Worm (Caenorhabditis elegans) whole organism, L3 larva: ENCODE data around the gene F12A10.8.

Experiments used
- R02D3.7 ChIP-seq: fragments of 150-350 bp; optimal IDR thresholded peaks from 2 replicates; lab custom pipeline; 2014; ENCODE audit warnings: missing biosample characterization, missing genetic modification characterization
- ceh-28 ChIP-seq: fragments of 150-350 bp; optimal IDR thresholded peaks from 2 replicates; lab custom pipeline; 2014; ENCODE audit warnings: missing biosample characterization, missing genetic modification reagents, missing genetic modification characterization
- ceh-9 ChIP-seq: sonication (generic microtip); optimal IDR thresholded peaks from 2 replicates; lab custom pipeline; 2018; ENCODE audit warnings: missing biosample characterization, missing genetic modification characterization
- egl-5 ChIP-seq: fragments of 150-350 bp; optimal IDR thresholded peaks from 2 replicates; lab custom pipeline; 2017; ENCODE audit warnings: missing biosample characterization, missing genetic modification reagents, missing genetic modification characterization, inconsistent platforms
- mdl-1 ChIP-seq: fragments of 150-350 bp; optimal IDR thresholded peaks from 2 replicates; lab custom pipeline; 2014; ENCODE audit warnings: missing biosample characterization, missing genetic modification characterization
- nfya-1 ChIP-seq: sonication (generic microtip); optimal IDR thresholded peaks from 2 replicates; lab custom pipeline; 2017; ENCODE audit warnings: missing genetic modification characterization, mild to moderate bottlenecking, missing compliant biosample characterization, antibody characterized with exemption, moderate library complexity; ENCODE audit not compliant: insufficient read depth
- nhr-77 ChIP-seq: fragments of 150-350 bp; optimal IDR thresholded peaks from 2 replicates; lab custom pipeline; 2014; ENCODE audit warnings: missing biosample characterization, missing genetic modification characterization
- snpc-4 ChIP-seq: fragments of 150-350 bp; optimal IDR thresholded peaks from 2 replicates; lab custom pipeline; 2014; ENCODE audit warnings: missing biosample characterization, missing genetic modification characterization
- tbx-2 ChIP-seq: sonication (generic microtip); optimal IDR thresholded peaks from 2 replicates; lab custom pipeline; 2016; ENCODE audit warnings: mild to moderate bottlenecking, missing genetic modification characterization, missing compliant biosample characterization
- unc-39 ChIP-seq: sonication (generic microtip); optimal IDR thresholded peaks from 4 replicates; lab custom pipeline; 2017; ENCODE audit warnings: missing biosample characterization, missing genetic modification characterization
- zag-1 ChIP-seq: fragments of 150-350 bp; optimal IDR thresholded peaks from 2 replicates; lab custom pipeline; 2014; ENCODE audit warnings: missing biosample characterization, missing genetic modification characterization

- no peak for TF ChIP-seq unc-39
- TF ChIP-seq tbx-2 (tag; lab: Kevin White, UChicago): no peak
- no peak for TF ChIP-seq zag-1 (tag; lab: Kevin White, UChicago)
- TF ChIP-seq mdl-1 (tag; lab: Kevin White, UChicago): no peak
- TF ChIP-seq ceh-28 (tag; lab: Kevin White, UChicago): no peak
- no peak for TF ChIP-seq ceh-9 (tag; lab: Kevin White, UChicago)
- TF ChIP-seq snpc-4 (tag; lab: Kevin White, UChicago): no peak
- no peak for TF ChIP-seq R02D3.7 (tag; lab: Kevin White, UChicago)
- no peak for TF ChIP-seq nfya-1 (tag; lab: Kevin White, UChicago)
- no peak for TF ChIP-seq egl-5 (tag; lab: Kevin White, UChicago)
- TF ChIP-seq nhr-77 (tag; lab: Kevin White, UChicago): no peak
These were observed 13.0 kb downstream of the F12A10.8 start, which contains the start of gene nep-5 for ce11 chrII:5487844-5488243.
